Worm (Caenorhabditis elegans): ENCODE results near the gene rer-1.

Gene rer-1

ce11 chrII:8784235-8784928, 26.8 kb upstream of the rer-1 start (continued):
- TF ChIP-seq mel-28 (tag; optimal IDR thresholded peaks at IDR 0.05; ENCODE audit: borderline replicate concordance) (no peak), aptf-3 (GFP tag; IDR thresholded peaks at IDR 0.05) (no peak), lin-40 (tag; optimal IDR thresholded peaks at IDR 0.05) (peak; percentile 7), snpc-4 (GFP tag; optimal IDR thresholded peaks at IDR 0.05) (no peak), snpc-4 (tag; optimal IDR thresholded peaks at IDR 0.05) (peak in 2 of 4 experiments; percentile 3 to 18), F57C9.4 (tag; optimal IDR thresholded peaks at IDR 0.05) (no peak), atf-7 (tag; optimal IDR thresholded peaks at IDR 0.05) (peak; percentile 12), C06A6.2 (GFP tag; conservative IDR thresholded peaks at IDR 0.05) (no peak)

ce11 chrII:8785875-8786274, 25.3 kb upstream of the rer-1 start:
- no peak for TF ChIP-seq cebp-1 (GFP tag; IDR thresholded peaks at IDR 0.05)
- peak; percentile 21 for TF ChIP-seq cebp-1 (tag; optimal IDR thresholded peaks at IDR 0.05)
- TF ChIP-seq ama-1 (optimal IDR thresholded peaks at IDR 0.05), result no peak
- peak in 1 of 2 experiments; percentile 33 for TF ChIP-seq ama-1 (GFP tag; optimal IDR thresholded peaks at IDR 0.05)
- TF ChIP-seq nfyb-1 (GFP tag; IDR thresholded peaks at IDR 0.05), result peak; percentile 45; the same call in 1 of the 2 replicates
- 0 out of 2 replicates have a peak, but pooled peaks have one; percentile 6 for TF ChIP-seq hmg-1.2 (GFP tag; IDR thresholded peaks at IDR 0.05)
- no peak for TF ChIP-seq F55B11.4 (tag; optimal IDR thresholded peaks at IDR 0.05; ENCODE audit: borderline replicate concordance, insufficient read depth)
- peak; percentile 22 for TF ChIP-seq ZK185.1 (tag; optimal IDR thresholded peaks at IDR 0.05; ENCODE audit: poor library complexity, severe bottlenecking)
- peak; percentile 26 for TF ChIP-seq K12H6.12 (tag; optimal IDR thresholded peaks at IDR 0.05)
- TF ChIP-seq repo-1 (tag; optimal IDR thresholded peaks at IDR 0.05), result peak; percentile 24
- no peak for TF ChIP-seq F49E8.2 (tag; optimal IDR thresholded peaks at IDR 0.05; ENCODE audit: insufficient read depth)
- no peak for TF ChIP-seq aptf-3 (GFP tag; IDR thresholded peaks at IDR 0.05)
- no peak for TF ChIP-seq snpc-4 (GFP tag; optimal IDR thresholded peaks at IDR 0.05)
- peak in 1 of 4 experiments; percentile 27 for TF ChIP-seq snpc-4 (tag; optimal IDR thresholded peaks at IDR 0.05)
- peak in 1 of 3 experiments; percentile 58 for TF ChIP-seq lin-35 (GFP tag; optimal IDR thresholded peaks at IDR 0.05)

ce11 chrII:8787376-8787775, 23.8 kb upstream of the rer-1 start:
- TF ChIP-seq chd-7 (tag; optimal IDR thresholded peaks at IDR 0.05) (peak; percentile 72), hrde-1 (tag; optimal IDR thresholded peaks at IDR 0.05; ENCODE audit: borderline replicate concordance) (no peak), madf-6 (GFP tag; IDR thresholded peaks at IDR 0.05) (no peak), lag-1 (GFP tag; IDR thresholded peaks at IDR 0.05) (no peak), ztf-3 (GFP tag; optimal IDR thresholded peaks at IDR 0.05) (no peak), nfya-1 (tag; optimal IDR thresholded peaks at IDR 0.05; ENCODE audit: borderline replicate concordance, insufficient read depth) (no peak), bed-2 (GFP tag; IDR thresholded peaks at IDR 0.05) (no peak), sdz-38 (tag; optimal IDR thresholded peaks at IDR 0.05) (no peak), ceh-40 (GFP tag; IDR thresholded peaks at IDR 0.05) (no peak), madf-8 (GFP tag; conservative IDR thresholded peaks at IDR 0.05) (no peak), nhr-179 (tag; optimal IDR thresholded peaks at IDR 0.05) (no peak), Y95B8A.8 (GFP tag; IDR thresholded peaks at IDR 0.05) (0 out of 2 replicates have a peak, but pooled peaks have one; percentile 36), nhr-27 (tag; optimal IDR thresholded peaks at IDR 0.05) (no peak), sea-2 (GFP tag; IDR thresholded peaks at IDR 0.05) (no peak), atf-7 (tag; optimal IDR thresholded peaks at IDR 0.05) (peak; percentile 83), ama-1 (optimal IDR thresholded peaks at IDR 0.05) (peak; percentile 29), ama-1 (GFP tag; optimal IDR thresholded peaks at IDR 0.05) (no peak), snpc-1.3 (tag; optimal IDR thresholded peaks at IDR 0.05; ENCODE audit: insufficient read depth) (no peak), mes-4 (tag; optimal IDR thresholded peaks at IDR 0.05) (no peak), egl-44 (GFP tag; IDR thresholded peaks at IDR 0.05) (no peak), egl-18 (GFP tag; IDR thresholded peaks at IDR 0.05) (no peak), cebp-2 (GFP tag; IDR thresholded peaks at IDR 0.05) (no peak), repo-1 (tag; optimal IDR thresholded peaks at IDR 0.05) (peak; percentile 51), F33H1.4 (GFP tag; IDR thresholded peaks at IDR 0.05) (peak; percentile 85), F39B2.1 (GFP tag; IDR thresholded peaks at IDR 0.05) (no peak), ztf-18 (tag; optimal IDR thresholded peaks at IDR 0.05) (peak; percentile 23), hmg-20 (GFP tag; IDR thresholded peaks at IDR 0.05) (no peak), tbx-9 (tag; optimal IDR thresholded peaks at IDR 0.05; ENCODE audit: borderline replicate concordance) (no peak), aptf-3 (GFP tag; IDR thresholded peaks at IDR 0.05) (no peak), F49E8.2 (tag; optimal IDR thresholded peaks at IDR 0.05; ENCODE audit: insufficient read depth) (no peak)
